Fruit fly (Drosophila melanogaster) whole organism, pupa: ENCODE measurements around the gene CG14014.

Source experiments
- CG10348 ChIP-seq: fragments of 200-800 bp; sonication (Bioruptor generic); IDR thresholded peaks from 2 replicates; pipeline ENCODE4 v1.3.6; 2022; ENCODE audit warnings: missing biosample characterization, missing genetic modification characterization
- CG12605 ChIP-seq: fragments of 200-800 bp; sonication (Bioruptor generic); IDR thresholded peaks from 2 replicates; pipeline ENCODE4 v1.3.6; 2022; ENCODE audit warnings: missing biosample characterization, missing genetic modification characterization
- CG13204 ChIP-seq: fragments of 200-800 bp; sonication (Bioruptor generic); optimal IDR thresholded peaks from 2 replicates; lab custom pipeline; 2018; ENCODE audit warnings: missing biosample characterization, mild to moderate bottlenecking, missing genetic modification characterization, moderate library complexity
- CG14655 ChIP-seq: fragments of 200-800 bp; sonication (Bioruptor generic); optimal IDR thresholded peaks from 3 replicates; lab custom pipeline; 2017; ENCODE audit warnings: mild to moderate bottlenecking, missing biosample characterization, missing genetic modification reagents, missing genetic modification characterization
- CG15710 ChIP-seq: fragments of 200-800 bp; sonication (Bioruptor generic); optimal IDR thresholded peaks from 2 replicates; lab custom pipeline; 2018; ENCODE audit warnings: missing biosample characterization, mild to moderate bottlenecking, missing genetic modification characterization, moderate library complexity
- CG17806 ChIP-seq: fragments of 200-800 bp; sonication (Bioruptor generic); optimal IDR thresholded peaks from 2 replicates; lab custom pipeline; 2018; ENCODE audit warnings: missing biosample characterization, mild to moderate bottlenecking, missing genetic modification characterization, moderate library complexity
- CG32121 ChIP-seq: fragments of 200-800 bp; sonication (Bioruptor generic); IDR thresholded peaks from 2 replicates; pipeline ENCODE4 v1.3.6; 2022; ENCODE audit warnings: missing biosample characterization, missing genetic modification characterization
- CG34367 ChIP-seq: fragments of 200-800 bp; sonication (Bioruptor generic); optimal IDR thresholded peaks from 2 replicates; lab custom pipeline; 2018; ENCODE audit warnings: missing biosample characterization, mild to moderate bottlenecking, missing genetic modification characterization
- CG4496 ChIP-seq: fragments of 200-800 bp; sonication (Bioruptor generic); IDR thresholded peaks from 3 replicates; pipeline ENCODE4 v1.3.6; 2022; ENCODE audit warnings: missing biosample characterization, missing genetic modification characterization
- CG8159 ChIP-seq: fragments of 200-800 bp; sonication (Bioruptor generic); optimal IDR thresholded peaks from 3 replicates; lab custom pipeline; 2018; ENCODE audit warnings: missing biosample characterization, mild to moderate bottlenecking, missing genetic modification characterization, moderate library complexity
- CG8301 ChIP-seq: fragments of 200-800 bp; sonication (Bioruptor generic); optimal IDR thresholded peaks from 2 replicates; lab custom pipeline; 2018; ENCODE audit warnings: missing biosample characterization, mild to moderate bottlenecking, missing genetic modification characterization
- CG9948 ChIP-seq: fragments of 200-800 bp; sonication (Bioruptor generic); optimal IDR thresholded peaks from 2 replicates; lab custom pipeline; 2018; ENCODE audit warnings: missing biosample characterization, mild to moderate bottlenecking, missing genetic modification characterization, moderate library complexity
- D1 ChIP-seq: fragments of 200-800 bp; sonication (Bioruptor generic); optimal IDR thresholded peaks from 2 replicates; lab custom pipeline; 2018; ENCODE audit warnings: missing biosample characterization, mild to moderate bottlenecking, missing genetic modification characterization, moderate library complexity
- EcR ChIP-seq: fragments of 200-800 bp; sonication (Bioruptor generic); optimal IDR thresholded peaks from 3 replicates; lab custom pipeline; 2019; ENCODE audit warnings: missing biosample characterization, missing genetic modification characterization, mild to moderate bottlenecking, moderate library complexity, missing genetic modification reagents
- Ets98B ChIP-seq: fragments of 200-800 bp; sonication (Bioruptor generic); IDR thresholded peaks from 2 replicates; pipeline ENCODE4 v1.3.6; 2022; ENCODE audit warnings: missing biosample characterization, missing genetic modification characterization
- Pif1A ChIP-seq: fragments of 200-800 bp; sonication (Bioruptor generic); optimal IDR thresholded peaks from 3 replicates; lab custom pipeline; 2016; ENCODE audit warnings: missing biosample characterization, missing genetic modification characterization
- Pif1B ChIP-seq: fragments of 200-800 bp; sonication (Bioruptor generic); optimal IDR thresholded peaks from 3 replicates; lab custom pipeline; 2016; ENCODE audit warnings: missing biosample characterization, missing genetic modification characterization
- Snoo ChIP-seq: fragments of 200-800 bp; sonication (Bioruptor generic); optimal IDR thresholded peaks from 3 replicates; lab custom pipeline; 2017; ENCODE audit warnings: missing biosample characterization, mild to moderate bottlenecking, missing genetic modification characterization, inconsistent platforms
- fd96Ca ChIP-seq: fragments of 200-800 bp; sonication (Bioruptor generic); IDR thresholded peaks from 3 replicates; pipeline ENCODE4 v1.3.6; 2022; ENCODE audit warnings: missing biosample characterization, missing genetic modification characterization
- gl ChIP-seq: fragments of 200-800 bp; sonication (Bioruptor generic); optimal IDR thresholded peaks from 2 replicates; lab custom pipeline; 2018; ENCODE audit warnings: missing biosample characterization, mild to moderate bottlenecking, missing genetic modification characterization
- rn ChIP-seq: fragments of 200-800 bp; sonication (Bioruptor generic); IDR thresholded peaks from 2 replicates; pipeline ENCODE4 v1.3.6; 2022; ENCODE audit warnings: missing biosample characterization, missing genetic modification characterization

Gene CG14014

dm6 chr2L:5523848-5524473, 26.7 kb downstream of the CG14014 start, which contains the start of the genes Vps52 and Elp4:
Gene Vps52 (minus strand): TSS chr2L:5523898.
Gene Elp4 (plus strand): TSS chr2L:5524139.
- no peak for TF ChIP-seq CG13204 (GFP tag; lab: Kevin White, UChicago)
- TF ChIP-seq CG8301 = no peak
- TF ChIP-seq Snoo = peak; percentile 72
- TF ChIP-seq CG9948 = peak; percentile 72
- no peak for TF ChIP-seq Pif1B
- TF ChIP-seq Pif1A (GFP tag; lab: Kevin White, UChicago) = no peak
- no peak for TF ChIP-seq CG4496 (GFP tag; lab: Robert Waterston, UW)
- peak; percentile 72 for TF ChIP-seq CG17806
- TF ChIP-seq rn (GFP tag; lab: Robert Waterston, UW) = no peak
- TF ChIP-seq gl (tag; lab: Kevin White, UChicago) = no peak
- no peak for TF ChIP-seq fd96Ca (GFP tag; lab: Robert Waterston, UW)
- peak; percentile 58; the same call in 1 of the 2 replicates for TF ChIP-seq CG32121 (GFP tag; lab: Robert Waterston, UW)
- TF ChIP-seq CG10348 = no peak
- 0 out of 2 replicates have a peak, but pooled peaks have one; percentile 23 for TF ChIP-seq CG12605 (GFP tag; lab: Robert Waterston, UW)
- peak; percentile 38; the same call in 1 of the 2 replicates for TF ChIP-seq Ets98B (GFP tag; lab: Robert Waterston, UW)
- no peak for TF ChIP-seq CG14655
- TF ChIP-seq D1 (tag; lab: Kevin White, UChicago) = no peak
- TF ChIP-seq CG34367 = peak; percentile 64
- no peak for TF ChIP-seq EcR (GFP tag; lab: Kevin White, UChicago)
- no peak for TF ChIP-seq CG8159
- peak; percentile 65 for TF ChIP-seq CG15710 (tag; lab: Kevin White, UChicago)
- TF ChIP-seq, all 21 proteins: peak for 8

- TF ChIP-seq fd96Ca (GFP tag; lab: Robert Waterston, UW) = peak; percentile 51; the same call in 1 of the 3 replicates
- TF ChIP-seq CG10348 = no peak
Observed at dm6 chr2L:5520757-5521156, 29.9 kb downstream of the CG14014 start.

dm6 chr2L:5519846-5520384, 30.7 kb downstream of the CG14014 start, which contains the start of the genes CG7382 and cl:
Gene CG7382 (minus strand): TSS chr2L:5519896.
Gene cl (plus strand): TSS chr2L:5520135.
- TF ChIP-seq Pif1A (GFP tag; lab: Kevin White, UChicago) = no peak
- no peak for TF ChIP-seq Snoo
- TF ChIP-seq gl (tag; lab: Kevin White, UChicago) = no peak
- no peak for TF ChIP-seq Ets98B (GFP tag; lab: Robert Waterston, UW)
- TF ChIP-seq CG14655 = no peak
- TF ChIP-seq CG8301 = no peak
- no peak for TF ChIP-seq Pif1B
- peak; percentile 56 for TF ChIP-seq CG8159
- no peak for TF ChIP-seq CG10348
- TF ChIP-seq D1 (tag; lab: Kevin White, UChicago) = no peak
- TF ChIP-seq CG34367 = no peak
- TF ChIP-seq CG12605 (GFP tag; lab: Robert Waterston, UW) = no peak
- TF ChIP-seq CG15710 (tag; lab: Kevin White, UChicago) = peak; percentile 31
- no peak for TF ChIP-seq fd96Ca (GFP tag; lab: Robert Waterston, UW)
- peak; percentile 75 for TF ChIP-seq EcR (GFP tag; lab: Kevin White, UChicago)
- TF ChIP-seq CG13204 (GFP tag; lab: Kevin White, UChicago) = no peak
- peak; percentile 12 for TF ChIP-seq CG9948
- no peak for TF ChIP-seq rn (GFP tag; lab: Robert Waterston, UW)
- TF ChIP-seq CG17806 = peak; percentile 20
- TF ChIP-seq CG4496 (GFP tag; lab: Robert Waterston, UW) = 0 out of 3 replicates have a peak, but pooled peaks have one; percentile 34

- no peak for TF ChIP-seq CG8159
- TF ChIP-seq Pif1A (GFP tag; lab: Kevin White, UChicago) = no peak
- TF ChIP-seq EcR (GFP tag; lab: Kevin White, UChicago) = no peak
- TF ChIP-seq Pif1B = no peak
- no peak for TF ChIP-seq fd96Ca (GFP tag; lab: Robert Waterston, UW)
- no peak for TF ChIP-seq CG10348
- TF ChIP-seq Snoo = no peak
- no peak for TF ChIP-seq CG34367
Observed at dm6 chr2L:5517393-5517792, 33.2 kb downstream of the CG14014 start, which contains the start of gene CG14020. Gene CG14020 (plus strand): TSS chr2L:5517737.

- no peak for TF ChIP-seq CG10348
- TF ChIP-seq CG14655 = no peak
- TF ChIP-seq Pif1B = no peak
- TF ChIP-seq EcR (GFP tag; lab: Kevin White, UChicago) = no peak
- TF ChIP-seq fd96Ca (GFP tag; lab: Robert Waterston, UW) = no peak
- no peak for TF ChIP-seq Ets98B (GFP tag; lab: Robert Waterston, UW)
- TF ChIP-seq CG15710 (tag; lab: Kevin White, UChicago) = no peak
- no peak for TF ChIP-seq CG9948
- no peak for TF ChIP-seq CG12605 (GFP tag; lab: Robert Waterston, UW)
- TF ChIP-seq rn (GFP tag; lab: Robert Waterston, UW) = no peak
- no peak for TF ChIP-seq CG8301
- no peak for TF ChIP-seq CG8159
- no peak for TF ChIP-seq CG4496 (GFP tag; lab: Robert Waterston, UW)
- TF ChIP-seq Snoo = no peak
- TF ChIP-seq Pif1A (GFP tag; lab: Kevin White, UChicago) = no peak
- TF ChIP-seq CG34367 = no peak
- no peak for TF ChIP-seq D1 (tag; lab: Kevin White, UChicago)
- no peak for TF ChIP-seq CG17806
- no peak for TF ChIP-seq gl (tag; lab: Kevin White, UChicago)
Observed at dm6 chr2L:5514946-5515345, 35.7 kb downstream of the CG14014 start.
